Worm (Caenorhabditis elegans) whole organism, L3 larva: ENCODE measurements around the gene puf-9.

Experiments used
- ceh-9 ChIP-seq: sonication (generic microtip); optimal IDR thresholded peaks from 2 replicates; lab custom pipeline; 2018; ENCODE audit warnings: missing biosample characterization, missing genetic modification characterization
- fos-1 ChIP-seq: fragments of 150-350 bp; optimal IDR thresholded peaks from 2 replicates; lab custom pipeline; 2014; ENCODE audit warnings: missing biosample characterization, missing genetic modification characterization
- mdl-1 ChIP-seq: fragments of 150-350 bp; optimal IDR thresholded peaks from 2 replicates; lab custom pipeline; 2014; ENCODE audit warnings: missing biosample characterization, missing genetic modification characterization
- nhr-23 ChIP-seq: fragments of 150-350 bp; optimal IDR thresholded peaks from 2 replicates; lab custom pipeline; 2014; ENCODE audit warnings: missing biosample characterization, missing genetic modification reagents, missing genetic modification characterization
- nhr-237 ChIP-seq: fragments of 150-350 bp; optimal IDR thresholded peaks from 2 replicates; lab custom pipeline; 2014; ENCODE audit warnings: missing biosample characterization, missing genetic modification characterization
- tbx-2 ChIP-seq: sonication (generic microtip); optimal IDR thresholded peaks from 2 replicates; lab custom pipeline; 2016; ENCODE audit warnings: mild to moderate bottlenecking, missing genetic modification characterization, missing compliant biosample characterization
- zag-1 ChIP-seq: fragments of 150-350 bp; optimal IDR thresholded peaks from 2 replicates; lab custom pipeline; 2014; ENCODE audit warnings: missing biosample characterization, missing genetic modification characterization
- ztf-4 ChIP-seq: fragments of 150-350 bp; optimal IDR thresholded peaks from 2 replicates; lab custom pipeline; 2014; ENCODE audit warnings: missing biosample characterization, missing genetic modification characterization

DNA sequence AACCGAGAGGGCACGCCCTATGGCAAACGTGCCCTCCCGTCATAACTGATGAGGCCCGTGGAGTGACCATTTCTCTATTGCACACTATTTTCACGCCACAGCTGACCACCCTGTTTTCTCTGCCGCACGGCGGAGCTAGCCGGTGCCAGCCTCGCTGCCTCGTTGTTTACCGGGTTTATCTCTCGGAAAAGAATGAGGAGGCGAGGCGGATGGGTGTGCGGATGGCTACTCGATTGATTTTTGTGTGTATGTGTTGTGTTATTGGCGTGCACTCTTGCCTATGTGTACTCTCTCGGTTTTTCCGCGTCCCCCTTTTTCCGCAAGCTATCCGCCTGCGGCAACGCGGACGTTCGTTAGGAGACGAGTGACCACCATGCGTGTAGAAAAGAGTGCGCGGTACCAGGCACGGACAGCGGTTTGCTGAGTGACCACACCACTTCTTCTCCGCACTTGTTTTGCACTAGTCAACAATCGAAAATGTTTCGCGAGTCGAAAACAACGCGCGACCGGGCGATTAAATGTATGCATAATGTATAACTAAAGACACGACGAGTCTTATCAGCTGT, 29.3 kb upstream of the puf-9 start:
- no peak for TF ChIP-seq ztf-4 (tag; lab: Kevin White, UChicago)
- TF ChIP-seq nhr-237: no peak
- TF ChIP-seq ceh-9 (tag; lab: Kevin White, UChicago): no peak
- peak; percentile 79 for TF ChIP-seq tbx-2
- no peak for TF ChIP-seq zag-1 (tag; lab: Kevin White, UChicago)
- peak; percentile 70 for TF ChIP-seq fos-1 (tag; lab: Kevin White, UChicago)
- peak; percentile 48 for TF ChIP-seq nhr-23 (tag; lab: Kevin White, UChicago)
- TF ChIP-seq mdl-1 (tag; lab: Kevin White, UChicago): peak; percentile 45
